Worm (Caenorhabditis elegans) whole organism, young adult: ENCODE results near the gene B0554.1.

Experiments
- ama-1 ChIP-seq, 3 experiments: fragments of 150-350 bp in 1 of 3; sonication (generic microtip) in 2 of 3; optimal IDR thresholded peaks; 2 replicates each; lab custom pipeline; 2014 to 2018; ENCODE audit warnings: missing biosample characterization in 2 of 3, missing genetic modification characterization in 2 of 3, missing genetic modification reagents in 2 of 3
- dpff-1 ChIP-seq: sonication (generic microtip); optimal IDR thresholded peaks from 2 replicates; lab custom pipeline; 2017; ENCODE audit warnings: mild to moderate bottlenecking, missing genetic modification characterization, missing compliant biosample characterization
- gei-17 ChIP-seq: fragments of 200-800 bp; sonication (Bioruptor generic); optimal IDR thresholded peaks from 2 replicates; lab custom pipeline; 2018; ENCODE audit warnings: mild to moderate bottlenecking, missing genetic modification characterization, missing compliant biosample characterization
- madf-3 ChIP-seq: fragments of 200-800 bp; sonication (Bioruptor generic); IDR thresholded peaks from 2 replicates; pipeline ENCODE4 v1.3.6; 2022; ENCODE audit warnings: missing genetic modification reagents, missing genetic modification characterization, missing compliant biosample characterization

DNA sequence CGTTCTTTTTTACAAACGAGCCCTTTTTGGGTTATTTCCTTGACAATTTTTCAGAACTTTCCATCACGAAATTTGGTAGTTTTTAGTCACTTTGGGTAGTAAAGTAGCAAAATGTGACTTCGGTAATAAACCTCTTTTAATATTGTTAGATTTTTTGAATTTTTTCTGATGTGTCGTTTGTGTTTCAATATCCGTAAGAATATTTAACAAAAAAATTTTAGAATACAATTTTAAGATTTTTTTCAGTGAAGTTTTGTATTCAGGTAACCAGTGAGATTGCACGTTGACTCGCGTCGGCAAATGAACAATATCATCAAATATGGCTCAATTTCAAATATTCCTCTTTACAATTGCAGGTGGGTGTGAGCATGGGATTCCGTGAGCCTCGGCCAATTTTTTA, 34.4 kb downstream of the B0554.1 start, which contains the start of gene srt-31:
- TF ChIP-seq ama-1 (optimal IDR thresholded peaks at IDR 0.05; lab: Kevin White, UChicago) (no peak), ama-1 (GFP tag; optimal IDR thresholded peaks at IDR 0.05; lab: Kevin White, UChicago) (no peak), gei-17 (GFP tag; lab: Kevin White, UChicago) (no peak), madf-3 (no peak), dpff-1 (no peak)
